Fruit fly (Drosophila melanogaster): ENCODE data around the gene CG3592.
A peak's percentile ranks its signal among the peaks of the same experiment; 100 is the strongest.

Gene CG3592

DNA sequence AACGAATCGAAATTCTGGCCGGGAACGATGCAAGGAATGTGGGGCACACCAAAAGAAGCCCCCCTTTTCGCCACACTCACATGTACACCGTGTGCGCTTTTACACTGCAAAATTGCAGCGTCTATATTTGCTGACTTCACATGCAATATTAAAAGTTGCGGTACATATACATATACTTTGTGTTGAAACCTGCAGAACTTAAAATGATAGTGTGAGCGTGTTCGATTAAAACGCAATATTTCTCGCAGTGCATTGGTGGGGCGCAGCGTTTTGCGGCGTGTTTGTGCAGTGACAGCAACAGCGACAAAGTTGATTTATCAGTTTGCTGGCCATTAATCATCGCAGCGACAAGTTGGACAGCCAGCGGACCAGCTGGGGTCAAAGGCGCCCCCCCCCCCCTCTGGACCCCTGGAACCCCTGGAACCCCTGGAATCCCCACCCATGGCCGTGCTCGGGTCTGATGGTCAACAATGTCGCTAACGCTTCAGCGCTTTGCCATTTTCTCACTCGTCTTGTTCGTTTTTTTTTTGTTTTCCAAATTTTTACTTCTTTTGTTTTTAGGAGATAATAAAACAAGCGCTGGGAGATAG is 27.7 kb upstream of the CG3592 start (continued):
- TF ChIP-seq al (GFP tag; IDR thresholded peaks at IDR 0.05): no peak
- TF ChIP-seq CG5180 (GFP tag; optimal IDR thresholded peaks at IDR 0.05): no peak
- no peak for TF ChIP-seq Chrac-16 (GFP tag; optimal IDR thresholded peaks at IDR 0.05)
- no peak for TF ChIP-seq Trl (optimal IDR thresholded peaks at IDR 0.05)
- no peak for TF ChIP-seq Trl (GFP tag; optimal IDR thresholded peaks at IDR 0.05)
- peak in 1 of 2 experiments; percentile 13 for TF ChIP-seq Hr51 (GFP tag; optimal IDR thresholded peaks at IDR 0.05)
- no peak for TF ChIP-seq ssp (GFP tag; IDR thresholded peaks at IDR 0.05)
- TF ChIP-seq pho (GFP tag; optimal IDR thresholded peaks at IDR 0.05): no peak
- TF ChIP-seq ttk (GFP tag; IDR thresholded peaks at IDR 0.05): peak; percentile 51; the same call in 1 of the 2 replicates
- TF ChIP-seq CG12219 (GFP tag; optimal IDR thresholded peaks at IDR 0.05): no peak
- TF ChIP-seq jigr1 (GFP tag; IDR thresholded peaks at IDR 0.05): no peak
- TF ChIP-seq fru (optimal IDR thresholded peaks at IDR 0.05): no peak
- TF ChIP-seq Oli (tag; optimal IDR thresholded peaks at IDR 0.05): peak; percentile 6
- no peak for TF ChIP-seq hbn (GFP tag; IDR thresholded peaks at IDR 0.05; ENCODE audit: partially characterized antibody)
- TF ChIP-seq CrebB (tag; optimal IDR thresholded peaks at IDR 0.05): no peak
- TF ChIP-seq NFAT (GFP tag; IDR thresholded peaks at IDR 0.05): no peak
- no peak for TF ChIP-seq E2f2 (GFP tag; IDR thresholded peaks at IDR 0.05)
- no peak for TF ChIP-seq NC2α (GFP tag; optimal IDR thresholded peaks at IDR 0.05)
- TF ChIP-seq D19A (tag; optimal IDR thresholded peaks at IDR 0.05): no peak
- no peak for TF ChIP-seq ERR (GFP tag; optimal IDR thresholded peaks at IDR 0.05)
- no peak for TF ChIP-seq Aef1 (GFP tag; IDR thresholded peaks at IDR 0.05)
- TF ChIP-seq cwo (GFP tag; optimal IDR thresholded peaks at IDR 0.05): no peak
- TF ChIP-seq CG10654 (GFP tag; optimal IDR thresholded peaks at IDR 0.05): no peak
- TF ChIP-seq btn (GFP tag; optimal IDR thresholded peaks at IDR 0.05): no peak
- peak; percentile 12 for TF ChIP-seq ATbp (GFP tag; optimal IDR thresholded peaks at IDR 0.05)
- no peak for TF ChIP-seq gro (GFP tag; optimal IDR thresholded peaks at IDR 0.05)
- TF ChIP-seq ro (GFP tag; IDR thresholded peaks at IDR 0.05): no peak
- no peak for TF ChIP-seq Abd-B (GFP tag; optimal IDR thresholded peaks at IDR 0.05)
- no peak for TF ChIP-seq CG12236 (GFP tag; optimal IDR thresholded peaks at IDR 0.05)
- no peak for TF ChIP-seq Dfd (GFP tag; optimal IDR thresholded peaks at IDR 0.05)
- no peak for TF ChIP-seq CG12155 (GFP tag; optimal IDR thresholded peaks at IDR 0.05)
- no peak for TF ChIP-seq CG5245 (GFP tag; optimal IDR thresholded peaks at IDR 0.05)
- no peak for TF ChIP-seq CG6765 (GFP tag; optimal IDR thresholded peaks at IDR 0.05)
- no peak for TF ChIP-seq repo (GFP tag; optimal IDR thresholded peaks at IDR 0.05)
- no peak for TF ChIP-seq Dref (GFP tag; IDR thresholded peaks at IDR 0.05)
- TF ChIP-seq Hsf (GFP tag; optimal IDR thresholded peaks at IDR 0.05): peak; percentile 1
- 0 out of 2 replicates have a peak, but pooled peaks have one; percentile 23 for TF ChIP-seq CG31441 (GFP tag; IDR thresholded peaks at IDR 0.05)
- no peak for TF ChIP-seq Ets97D (GFP tag; optimal IDR thresholded peaks at IDR 0.05)
- TF ChIP-seq CG10274 (GFP tag; optimal IDR thresholded peaks at IDR 0.05): no peak
- TF ChIP-seq CG9437 (GFP tag; optimal IDR thresholded peaks at IDR 0.05): no peak
- peak; percentile 47; the same call in 1 of the 2 replicates for TF ChIP-seq sisA (GFP tag; IDR thresholded peaks at IDR 0.05)
- TF ChIP-seq gce (GFP tag; IDR thresholded peaks at IDR 0.05): no peak
- TF ChIP-seq CG17802 (tag; optimal IDR thresholded peaks at IDR 0.05): no peak
- TF ChIP-seq gem (tag; optimal IDR thresholded peaks at IDR 0.05): peak; percentile 28
- no peak for TF ChIP-seq Pdp1 (GFP tag; optimal IDR thresholded peaks at IDR 0.05)
- 0 out of 3 replicates have a peak, but pooled peaks have one; percentile 23 for TF ChIP-seq dysf (GFP tag; IDR thresholded peaks at IDR 0.05)
- no peak for TF ChIP-seq Dbx (GFP tag; IDR thresholded peaks at IDR 0.05)
- TF ChIP-seq Stat92E (GFP tag; optimal IDR thresholded peaks at IDR 0.05): no peak
- TF ChIP-seq vvl (GFP tag; IDR thresholded peaks at IDR 0.05): peak; percentile 18; the same call in 1 of the 2 replicates
- no peak for TF ChIP-seq jing (GFP tag; optimal IDR thresholded peaks at IDR 0.05)
- no peak for TF ChIP-seq CG3847 (GFP tag; IDR thresholded peaks at IDR 0.05)
- TF ChIP-seq pros (GFP tag; optimal IDR thresholded peaks at IDR 0.05): no peak
